Fruit fly (Drosophila melanogaster): ENCODE measurements around the gene rumpel.

dm6 chrX:7415027-7415426 lies 3.4 kb upstream of the rumpel start:
- TF ChIP-seq insv (optimal IDR thresholded peaks at IDR 0.05) (no peak), h (optimal IDR thresholded peaks at IDR 0.05) (no peak), psq (optimal IDR thresholded peaks at IDR 0.05) (no peak)
